Worm (Caenorhabditis elegans) whole organism, L4 larva: Measurements from ENCODE around the gene metl-6.
A peak's percentile ranks its signal among the peaks of the same experiment; 100 is the strongest.

ENCODE experiments used
- D1046.2 ChIP-seq: fragments of 200-800 bp; sonication (Bioruptor generic); IDR thresholded peaks from 2 replicates; pipeline ENCODE4 v1.3.6; 2022; ENCODE audit warnings: missing genetic modification characterization, missing compliant biosample characterization
- F26F4.8 ChIP-seq: fragments of 200-800 bp; sonication (Bioruptor generic); conservative IDR thresholded peaks from 2 replicates; pipeline ENCODE4 v1.3.6; 2022; ENCODE audit warnings: missing genetic modification characterization, missing compliant biosample characterization
- T20F7.1 ChIP-seq: fragments of 200-800 bp; sonication (Bioruptor generic); optimal IDR thresholded peaks from 2 replicates; lab custom pipeline; 2018; ENCODE audit warnings: mild to moderate bottlenecking, missing genetic modification characterization, missing compliant biosample characterization
- T26A8.4 ChIP-seq: fragments of 200-800 bp; sonication (Bioruptor generic); IDR thresholded peaks from 2 replicates; pipeline ENCODE4 v1.3.6; 2022; ENCODE audit warnings: missing genetic modification characterization, missing compliant biosample characterization
- Y105C5A.15 ChIP-seq: fragments of 200-800 bp; sonication (Bioruptor generic); IDR thresholded peaks from 2 replicates; pipeline ENCODE4 v1.3.6; 2022; ENCODE audit warnings: missing genetic modification characterization, missing compliant biosample characterization
- Y48G9A.11 ChIP-seq: fragments of 200-800 bp; sonication (Bioruptor generic); IDR thresholded peaks from 2 replicates; pipeline ENCODE4 v1.3.6; 2022; ENCODE audit warnings: missing genetic modification reagents, missing genetic modification characterization, missing compliant biosample characterization
- aha-1 ChIP-seq: fragments of 150-350 bp; peaks from one replicate; lab custom pipeline; 2014; ENCODE audit warnings: missing biosample characterization, missing genetic modification characterization
- aly-2 ChIP-seq: sonication (generic microtip); optimal IDR thresholded peaks from 2 replicates; lab custom pipeline; 2018; ENCODE audit warnings: missing biosample characterization, missing genetic modification characterization
- ces-1 ChIP-seq: fragments of 150-350 bp; sonication (generic microtip); optimal IDR thresholded peaks from 4 replicates; lab custom pipeline; 2014; ENCODE audit warnings: missing biosample characterization, missing genetic modification reagents, missing genetic modification characterization
- cey-2 ChIP-seq: sonication (generic microtip); optimal IDR thresholded peaks from 3 replicates; lab custom pipeline; 2017; ENCODE audit warnings: missing genetic modification characterization, mild to moderate bottlenecking, missing compliant biosample characterization, antibody characterized with exemption, borderline replicate concordance; ENCODE audit not compliant: insufficient read depth
- daf-16 ChIP-seq, 3 experiments: sonication (generic microtip); optimal IDR thresholded peaks; 2 replicates each; lab custom pipeline; 2016 to 2017; ENCODE audit warnings: missing genetic modification characterization in 3 of 3, missing genetic modification reagents in 3 of 3, mild to moderate bottlenecking in 2 of 3, missing compliant biosample characterization in 2 of 3, missing biosample characterization in 1 of 3, moderate library complexity in 1 of 3
- daf-19 ChIP-seq: fragments of 200-800 bp; sonication (Bioruptor generic); conservative IDR thresholded peaks from 2 replicates; pipeline ENCODE4 v1.3.6; 2022; ENCODE audit warnings: missing genetic modification characterization, missing compliant biosample characterization
- daf-8 ChIP-seq: fragments of 200-800 bp; sonication (Bioruptor generic); IDR thresholded peaks from 2 replicates; pipeline ENCODE4 v1.3.6; 2022; ENCODE audit warnings: missing genetic modification characterization, missing compliant biosample characterization
- dmd-6 ChIP-seq: fragments of 200-800 bp; sonication (Bioruptor generic); IDR thresholded peaks from 2 replicates; pipeline ENCODE4 v1.3.6; 2022; ENCODE audit warnings: missing genetic modification reagents, missing genetic modification characterization, missing compliant biosample characterization
- dpl-1 ChIP-seq: fragments of 150-350 bp; optimal IDR thresholded peaks from 2 replicates; lab custom pipeline; 2014; ENCODE audit warnings: missing biosample characterization, missing genetic modification reagents, missing genetic modification characterization
- dve-1 ChIP-seq: sonication (generic microtip); optimal IDR thresholded peaks from 2 replicates; lab custom pipeline; 2017; ENCODE audit warnings: antibody characterized with exemption, mild to moderate bottlenecking, missing genetic modification characterization, missing compliant biosample characterization; ENCODE audit not compliant: insufficient read depth
- hif-1 ChIP-seq, 2 experiments: sonication (generic microtip); optimal IDR thresholded peaks; 2 replicates each; lab custom pipeline; 2016 to 2017; ENCODE audit warnings: missing compliant biosample characterization in 2 of 2, missing genetic modification characterization in 2 of 2, missing genetic modification reagents in 2 of 2, missing genotype in 2 of 2, mild to moderate bottlenecking in 1 of 2
- hlh-11 ChIP-seq: fragments of 200-800 bp; sonication (Bioruptor generic); optimal IDR thresholded peaks from 2 replicates; lab custom pipeline; 2018; ENCODE audit warnings: mild to moderate bottlenecking, missing genetic modification characterization, missing compliant biosample characterization
- lin-1 ChIP-seq: fragments of 200-800 bp; sonication (Bioruptor generic); IDR thresholded peaks from 2 replicates; pipeline ENCODE4 v1.3.6; 2022; ENCODE audit warnings: missing genetic modification reagents, missing genetic modification characterization, missing compliant biosample characterization
- mdl-1 ChIP-seq, 2 experiments: fragments of 150-350 bp in 1 of 2; sonication (generic microtip) in 1 of 2; optimal IDR thresholded peaks; 2 replicates each; lab custom pipeline; 2014 to 2017; ENCODE audit warnings: missing biosample characterization in 2 of 2, missing genetic modification characterization in 2 of 2
- mes-2 ChIP-seq: sonication (generic microtip); optimal IDR thresholded peaks from 2 replicates; lab custom pipeline; 2016; ENCODE audit warnings: missing genotype, mild to moderate bottlenecking, missing genetic modification characterization, missing compliant biosample characterization; ENCODE audit not compliant: poor library complexity, severe bottlenecking
- nhr-10 ChIP-seq: fragments of 150-350 bp; optimal IDR thresholded peaks from 2 replicates; lab custom pipeline; 2014; ENCODE audit warnings: missing biosample characterization, missing genetic modification characterization
- nhr-102 ChIP-seq: sonication (generic microtip); optimal IDR thresholded peaks from 2 replicates; lab custom pipeline; 2016; ENCODE audit warnings: mild to moderate bottlenecking, missing genetic modification characterization, moderate library complexity, missing compliant biosample characterization
- nhr-28 ChIP-seq: fragments of 150-350 bp; optimal IDR thresholded peaks from 2 replicates; lab custom pipeline; 2014; ENCODE audit warnings: missing biosample characterization, missing genetic modification characterization
- nhr-42 ChIP-seq: fragments of 200-800 bp; sonication (Bioruptor generic); IDR thresholded peaks from 2 replicates; pipeline ENCODE4 v1.3.6; 2022; ENCODE audit warnings: missing genetic modification characterization, missing compliant biosample characterization
- nhr-48 ChIP-seq: sonication (generic microtip); optimal IDR thresholded peaks from 2 replicates; lab custom pipeline; 2016; ENCODE audit warnings: mild to moderate bottlenecking, missing genetic modification characterization, missing compliant biosample characterization
- nhr-76 ChIP-seq: fragments of 150-350 bp; optimal IDR thresholded peaks from 2 replicates; lab custom pipeline; 2014; ENCODE audit warnings: missing biosample characterization, missing genetic modification characterization
- pqm-1 ChIP-seq: sonication (generic microtip); optimal IDR thresholded peaks from 2 replicates; lab custom pipeline; 2017; ENCODE audit warnings: missing biosample characterization, missing genetic modification characterization
- set-16 ChIP-seq: fragments of 200-800 bp; sonication (Bioruptor generic); IDR thresholded peaks from 2 replicates; pipeline ENCODE4 v1.3.6; 2022; ENCODE audit warnings: missing genetic modification reagents, missing genetic modification characterization, missing compliant biosample characterization
- skn-1 ChIP-seq: fragments of 150-350 bp; optimal IDR thresholded peaks from 2 replicates; lab custom pipeline; 2014; ENCODE audit warnings: missing biosample characterization, missing genetic modification characterization
- tag-97 ChIP-seq: fragments of 200-800 bp; sonication (Bioruptor generic); IDR thresholded peaks from 2 replicates; pipeline ENCODE4 v1.3.6; 2022; ENCODE audit warnings: missing genetic modification characterization, missing compliant biosample characterization
- unc-130 ChIP-seq: sonication (generic microtip); optimal IDR thresholded peaks from 2 replicates; lab custom pipeline; 2016; ENCODE audit warnings: missing genetic modification reagents, missing genetic modification characterization, missing compliant biosample characterization
- unc-62 ChIP-seq, 3 experiments: fragments of 150-350 bp in 1 of 3; sonication (generic microtip); optimal IDR thresholded peaks in 2 of 3; peaks in 1 of 3; 1 replicate in 1 of 3; 2 replicates in 2 of 3; lab custom pipeline; 2014 to 2017; ENCODE audit warnings: missing biosample characterization in 3 of 3, missing genetic modification characterization in 3 of 3, missing genetic modification reagents in 3 of 3, missing genotype in 1 of 3
- zfp-3 ChIP-seq: fragments of 200-800 bp; sonication (Bioruptor generic); conservative IDR thresholded peaks from 2 replicates; pipeline ENCODE4 v1.3.6; 2022; ENCODE audit warnings: missing genetic modification reagents, missing genetic modification characterization, missing compliant biosample characterization
- ztf-11 ChIP-seq: fragments of 150-350 bp; optimal IDR thresholded peaks from 2 replicates; lab custom pipeline; 2014; ENCODE audit warnings: missing biosample characterization, missing genetic modification characterization

Gene metl-6

ce11 chrIII:3921646-3922328 is at the start of gene metl-6, which contains the start of gene nit-1:
Gene metl-6, minus strand, starts transcription at chrIII:3921711.
Gene nit-1, plus strand, starts transcription at chrIII:3922207.
- TF ChIP-seq hlh-11: no peak
- peak; percentile 68 to 95 for TF ChIP-seq hif-1 (tag; optimal IDR thresholded peaks at IDR 0.05; lab: Kevin White, UChicago)
- peak; percentile 21; the same call in 1 of the 2 replicates for TF ChIP-seq dmd-6 (GFP tag; lab: Robert Waterston, UW)
- 0 out of 2 replicates have a peak, but pooled peaks have one; percentile 22 for TF ChIP-seq Y48G9A.11 (GFP tag; lab: Robert Waterston, UW)
- no peak for TF ChIP-seq nhr-102 (tag; lab: Kevin White, UChicago)
- no peak for TF ChIP-seq T26A8.4
- no peak for TF ChIP-seq mdl-1 (tag; optimal IDR thresholded peaks at IDR 0.05; lab: Kevin White, UChicago)
- no peak for TF ChIP-seq nhr-48
- TF ChIP-seq aly-2: no peak
- peak; percentile 74 for TF ChIP-seq dpl-1
- TF ChIP-seq daf-16 (GFP tag; optimal IDR thresholded peaks at IDR 0.05; lab: Kevin White, UChicago): no peak
- peak; percentile 39 for TF ChIP-seq daf-16 (tag; optimal IDR thresholded peaks at IDR 0.05; lab: Kevin White, UChicago)
- TF ChIP-seq unc-130 (GFP tag; lab: Kevin White, UChicago): no peak
- TF ChIP-seq set-16: no peak
- no peak for TF ChIP-seq ztf-11 (tag; lab: Kevin White, UChicago)
- no peak for TF ChIP-seq daf-19 (GFP tag; lab: Robert Waterston, UW)
- TF ChIP-seq F26F4.8: no peak
- no peak for TF ChIP-seq mes-2 (tag; lab: Kevin White, UChicago)
- no peak for TF ChIP-seq cey-2
- no peak for TF ChIP-seq D1046.2
- peak; percentile 84 for TF ChIP-seq nhr-28 (tag; lab: Kevin White, UChicago)
- TF ChIP-seq Y105C5A.15 (GFP tag; lab: Robert Waterston, UW): no peak
- TF ChIP-seq T20F7.1: peak; percentile 82
- TF ChIP-seq aha-1: peak; percentile 97
- TF ChIP-seq pqm-1 (tag; lab: Kevin White, UChicago): no peak
- TF ChIP-seq dve-1 (tag; lab: Kevin White, UChicago): peak; percentile 13
- TF ChIP-seq zfp-3 (GFP tag; lab: Robert Waterston, UW): no peak
- no peak for TF ChIP-seq unc-62 (GFP tag; optimal IDR thresholded peaks at IDR 0.05 in 1 of 2; lab: Kevin White, UChicago)
- TF ChIP-seq unc-62 (tag; optimal IDR thresholded peaks at IDR 0.05; lab: Kevin White, UChicago): no peak
- TF ChIP-seq lin-1 (GFP tag; lab: Robert Waterston, UW): no peak
- TF ChIP-seq, all 104 proteins: peak for 9

DNA sequence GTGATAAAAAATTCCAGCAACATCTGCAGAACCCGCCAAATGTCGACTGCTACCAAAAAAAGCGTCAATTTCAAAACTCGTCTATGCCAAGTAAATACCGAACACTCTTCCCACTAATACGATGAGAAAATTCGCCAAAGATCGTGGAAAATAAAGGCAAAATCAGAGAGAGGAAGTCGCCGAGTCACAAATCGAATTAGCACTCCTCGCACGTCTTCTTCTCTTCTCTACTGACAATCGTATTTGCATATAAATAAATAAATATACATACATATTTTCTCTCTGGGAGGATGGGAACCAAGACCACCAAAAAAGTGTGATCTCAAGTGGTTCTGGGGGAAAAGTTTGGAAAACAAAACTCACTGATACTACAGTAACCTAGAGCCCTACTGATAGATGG is 48.9 kb upstream of the metl-6 start:
- no peak for TF ChIP-seq tag-97 (GFP tag; lab: Robert Waterston, UW)
- TF ChIP-seq dpl-1: no peak
- TF ChIP-seq daf-8 (GFP tag; lab: Robert Waterston, UW): no peak
- peak; percentile 79 for TF ChIP-seq ces-1 (GFP tag; lab: Kevin White, UChicago)
- TF ChIP-seq nhr-42 (GFP tag; lab: Robert Waterston, UW): no peak
- TF ChIP-seq skn-1 (tag; lab: Kevin White, UChicago): no peak
- TF ChIP-seq F26F4.8: no peak

DNA sequence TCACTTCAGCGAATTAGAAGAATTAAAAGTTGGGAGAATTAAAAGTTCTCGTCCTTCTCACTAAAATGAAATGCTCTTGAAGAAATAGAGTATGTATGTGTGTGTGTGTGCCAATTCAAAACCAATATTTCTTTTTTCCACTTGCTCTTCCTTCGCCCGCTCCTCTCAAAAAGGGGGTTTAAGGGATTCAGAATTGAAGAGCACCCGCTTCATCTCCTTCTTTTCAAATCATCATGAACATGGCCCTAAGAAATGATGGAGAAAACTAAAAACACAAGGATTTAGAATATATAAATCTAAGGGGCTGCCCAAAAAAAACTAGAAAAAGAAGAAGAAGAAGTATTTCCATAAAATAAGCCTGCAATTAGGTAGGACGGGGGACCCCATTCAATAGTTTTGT is 47.6 kb upstream of the metl-6 start:
- TF ChIP-seq unc-62 (GFP tag; optimal IDR thresholded peaks at IDR 0.05 in 1 of 2; lab: Kevin White, UChicago) (peak in 1 of 2 experiments; percentile 91), unc-62 (tag; optimal IDR thresholded peaks at IDR 0.05; lab: Kevin White, UChicago) (no peak), nhr-10 (tag; lab: Kevin White, UChicago) (no peak)

ce11 chrIII:3966143-3966542 is 44.6 kb upstream of the metl-6 start:
- TF ChIP-seq unc-62 (GFP tag; optimal IDR thresholded peaks at IDR 0.05 in 1 of 2; lab: Kevin White, UChicago) (peak in 1 of 2 experiments; percentile 93), unc-62 (tag; optimal IDR thresholded peaks at IDR 0.05; lab: Kevin White, UChicago) (no peak), nhr-76 (tag; lab: Kevin White, UChicago) (no peak), cey-2 (no peak), ztf-11 (tag; lab: Kevin White, UChicago) (no peak)
- TF ChIP-seq, all 104 proteins: peak for 1
